Worm (Caenorhabditis elegans) whole organism, young adult: Measurements from ENCODE around the gene plg-1.
A peak's percentile ranks its signal among the peaks of the same experiment; 100 is the strongest.
"Not testable (repeated sequence)": the region's sequence is repeated elsewhere in the genome, so short reads cannot be mapped to it uniquely, and the experiment has no call there.

Experiments
- B0019.2 ChIP-seq: fragments of 200-800 bp; sonication (Bioruptor generic); conservative IDR thresholded peaks from 2 replicates; pipeline ENCODE4 v1.3.6; 2022; ENCODE audit warnings: missing genetic modification reagents, missing genetic modification characterization, missing compliant biosample characterization
- B0261.1 ChIP-seq: sonication (generic microtip); optimal IDR thresholded peaks from 2 replicates; lab custom pipeline; 2016; ENCODE audit warnings: mild to moderate bottlenecking, missing genetic modification characterization, moderate library complexity, missing compliant biosample characterization
- F33H1.4 ChIP-seq: fragments of 200-800 bp; sonication (Bioruptor generic); IDR thresholded peaks from 2 replicates; pipeline ENCODE4 v1.3.6; 2022; ENCODE audit warnings: missing genetic modification reagents, missing genetic modification characterization, missing compliant biosample characterization
- F57C9.4 ChIP-seq: sonication (generic microtip); optimal IDR thresholded peaks from 2 replicates; lab custom pipeline; 2017; ENCODE audit warnings: mild to moderate bottlenecking, missing genetic modification characterization, missing compliant biosample characterization
- K11D2.4 ChIP-seq: fragments of 200-800 bp; sonication (Bioruptor generic); IDR thresholded peaks from 2 replicates; pipeline ENCODE4 v1.3.6; 2022; ENCODE audit warnings: missing genetic modification reagents, missing genetic modification characterization, missing compliant biosample characterization
- Y56A3A.18 ChIP-seq: fragments of 200-800 bp; sonication (Bioruptor generic); IDR thresholded peaks from 2 replicates; pipeline ENCODE4 v1.3.6; 2022; ENCODE audit warnings: missing genetic modification reagents, missing genetic modification characterization, missing compliant biosample characterization
- Y79H2A.3 ChIP-seq: fragments of 200-800 bp; sonication (Bioruptor generic); conservative IDR thresholded peaks from 2 replicates; pipeline ENCODE4 v1.3.6; 2022; ENCODE audit warnings: missing genetic modification reagents, missing genetic modification characterization, missing compliant biosample characterization
- Y95B8A.8 ChIP-seq: fragments of 200-800 bp; sonication (Bioruptor generic); IDR thresholded peaks from 2 replicates; pipeline ENCODE4 v1.3.6; 2022; ENCODE audit warnings: missing genetic modification reagents, missing genetic modification characterization, missing compliant biosample characterization
- akir-1 ChIP-seq: fragments of 200-800 bp; sonication (Bioruptor generic); optimal IDR thresholded peaks from 2 replicates; lab custom pipeline; 2018; ENCODE audit warnings: mild to moderate bottlenecking, missing genetic modification characterization, moderate library complexity, missing compliant biosample characterization
- aptf-3 ChIP-seq: fragments of 200-800 bp; sonication (Bioruptor generic); IDR thresholded peaks from 2 replicates; pipeline ENCODE4 v1.3.6; 2022; ENCODE audit warnings: missing genetic modification characterization, missing compliant biosample characterization
- athp-1 ChIP-seq: sonication (generic microtip); optimal IDR thresholded peaks from 2 replicates; lab custom pipeline; 2017; ENCODE audit warnings: mild to moderate bottlenecking, missing genetic modification characterization, missing compliant biosample characterization
- attf-5 ChIP-seq: fragments of 200-800 bp; sonication (Bioruptor generic); optimal IDR thresholded peaks from 2 replicates; lab custom pipeline; 2018; ENCODE audit warnings: mild to moderate bottlenecking, missing genetic modification characterization, missing compliant biosample characterization
- attf-6 ChIP-seq: fragments of 200-800 bp; sonication (Bioruptor generic); IDR thresholded peaks from 2 replicates; pipeline ENCODE4 v1.3.6; 2022; ENCODE audit warnings: missing genetic modification reagents, missing genetic modification characterization, missing compliant biosample characterization
- cebp-1 ChIP-seq, 2 experiments: fragments of 200-800 bp in 1 of 2; sonication (Bioruptor generic) in 1 of 2; sonication (generic microtip) in 1 of 2; IDR thresholded peaks in 1 of 2; optimal IDR thresholded peaks in 1 of 2; 2 replicates each; pipeline versions ENCODE4 v1.3.6 to Lab custom; 2017 to 2022; ENCODE audit warnings: missing compliant biosample characterization in 2 of 2, missing genetic modification characterization in 2 of 2, mild to moderate bottlenecking in 1 of 2, missing genetic modification reagents in 1 of 2, moderate library complexity in 1 of 2
- cebp-2 ChIP-seq: fragments of 200-800 bp; sonication (Bioruptor generic); IDR thresholded peaks from 2 replicates; pipeline ENCODE4 v1.3.6; 2022; ENCODE audit warnings: missing genetic modification characterization, missing compliant biosample characterization
- ceh-27 ChIP-seq: fragments of 200-800 bp; sonication (Bioruptor generic); optimal IDR thresholded peaks from 2 replicates; lab custom pipeline; 2018; ENCODE audit warnings: mild to moderate bottlenecking, missing genetic modification characterization, moderate library complexity, missing compliant biosample characterization
- ceh-58 ChIP-seq: fragments of 200-800 bp; sonication (Bioruptor generic); IDR thresholded peaks from 2 replicates; pipeline ENCODE4 v1.3.6; 2022; ENCODE audit warnings: missing genetic modification characterization, missing compliant biosample characterization
- ceh-79 ChIP-seq: sonication (generic microtip); optimal IDR thresholded peaks from 2 replicates; lab custom pipeline; 2017; ENCODE audit warnings: mild to moderate bottlenecking, missing genetic modification characterization, missing compliant biosample characterization
- efl-1 ChIP-seq: fragments of 150-350 bp; optimal IDR thresholded peaks from 2 replicates; lab custom pipeline; 2014; ENCODE audit warnings: missing biosample characterization, missing genetic modification reagents, missing genetic modification characterization
- egl-44 ChIP-seq: fragments of 200-800 bp; sonication (Bioruptor generic); IDR thresholded peaks from 2 replicates; pipeline ENCODE4 v1.3.6; 2022; ENCODE audit warnings: missing genetic modification reagents, missing genetic modification characterization, missing compliant biosample characterization
- egrh-3 ChIP-seq: fragments of 200-800 bp; sonication (Bioruptor generic); IDR thresholded peaks from 2 replicates; pipeline ENCODE4 v1.3.6; 2022; ENCODE audit warnings: missing genetic modification reagents, missing genetic modification characterization, missing compliant biosample characterization
- ekl-4 ChIP-seq: fragments of 200-800 bp; sonication (Bioruptor generic); IDR thresholded peaks from 2 replicates; pipeline ENCODE4 v1.3.6; 2022; ENCODE audit warnings: missing genetic modification reagents, missing genetic modification characterization, missing compliant biosample characterization
- hmg-1.2 ChIP-seq: fragments of 200-800 bp; sonication (Bioruptor generic); IDR thresholded peaks from 2 replicates; pipeline ENCODE4 v1.3.6; 2022; ENCODE audit warnings: missing genetic modification reagents, missing genetic modification characterization, missing compliant biosample characterization
- hrde-1 ChIP-seq: sonication (generic microtip); optimal IDR thresholded peaks from 2 replicates; lab custom pipeline; 2016; ENCODE audit warnings: missing genetic modification characterization, mild to moderate bottlenecking, missing compliant biosample characterization, moderate library complexity, missing genotype, missing genetic modification reagents, borderline replicate concordance
- hsf-1 ChIP-seq: fragments of 200-800 bp; sonication (Bioruptor generic); IDR thresholded peaks from 2 replicates; pipeline ENCODE4 v1.3.6; 2022; ENCODE audit warnings: missing genetic modification reagents, missing genetic modification characterization, missing compliant biosample characterization
- lin-35 ChIP-seq, 3 experiments: fragments of 150-350 bp in 2 of 3; sonication (generic microtip) in 1 of 3; optimal IDR thresholded peaks; 2 replicates each; lab custom pipeline; 2014 to 2018; ENCODE audit warnings: missing biosample characterization in 3 of 3, missing genetic modification characterization in 3 of 3, missing genetic modification reagents in 3 of 3
- lin-40 ChIP-seq: sonication (generic microtip); optimal IDR thresholded peaks from 2 replicates; lab custom pipeline; 2016; ENCODE audit warnings: missing genetic modification characterization, mild to moderate bottlenecking, missing compliant biosample characterization, missing genotype, missing genetic modification reagents
- madf-3 ChIP-seq: fragments of 200-800 bp; sonication (Bioruptor generic); IDR thresholded peaks from 2 replicates; pipeline ENCODE4 v1.3.6; 2022; ENCODE audit warnings: missing genetic modification reagents, missing genetic modification characterization, missing compliant biosample characterization
- madf-6 ChIP-seq: fragments of 200-800 bp; sonication (Bioruptor generic); IDR thresholded peaks from 2 replicates; pipeline ENCODE4 v1.3.6; 2022; ENCODE audit warnings: missing genetic modification reagents, missing genetic modification characterization, missing compliant biosample characterization
- madf-8 ChIP-seq: fragments of 200-800 bp; sonication (Bioruptor generic); conservative IDR thresholded peaks from 2 replicates; pipeline ENCODE4 v1.3.6; 2022; ENCODE audit warnings: missing genetic modification reagents, missing genetic modification characterization, missing compliant biosample characterization
- nfya-2 ChIP-seq: fragments of 200-800 bp; sonication (Bioruptor generic); IDR thresholded peaks from 2 replicates; pipeline ENCODE4 v1.3.6; 2022; ENCODE audit warnings: missing genetic modification reagents, missing genetic modification characterization, missing compliant biosample characterization
- nhr-80 ChIP-seq: sonication (generic microtip); optimal IDR thresholded peaks from 2 replicates; lab custom pipeline; 2016; ENCODE audit warnings: missing genetic modification characterization, missing compliant biosample characterization
- pbrm-1 ChIP-seq: fragments of 200-800 bp; sonication (Bioruptor generic); IDR thresholded peaks from 2 replicates; pipeline ENCODE4 v1.3.6; 2022; ENCODE audit warnings: missing genetic modification reagents, missing genetic modification characterization, missing compliant biosample characterization
- pha-4 ChIP-seq: fragments of 150-350 bp; sonication (generic microtip); optimal IDR thresholded peaks from 2 replicates; lab custom pipeline; 2014; ENCODE audit warnings: missing biosample characterization, missing genetic modification reagents, missing genetic modification characterization
- rcor-1 ChIP-seq: fragments of 200-800 bp; sonication (Bioruptor generic); IDR thresholded peaks from 2 replicates; pipeline ENCODE4 v1.3.6; 2022; ENCODE audit warnings: missing genetic modification reagents, missing genetic modification characterization, missing compliant biosample characterization
- repo-1 ChIP-seq: sonication (generic microtip); optimal IDR thresholded peaks from 2 replicates; lab custom pipeline; 2017; ENCODE audit warnings: mild to moderate bottlenecking, missing genetic modification characterization, missing compliant biosample characterization
- snpc-4 ChIP-seq, 5 experiments: fragments of 150-350 bp in 1 of 5; sonication (generic microtip) in 4 of 5; optimal IDR thresholded peaks; 2 replicates each; lab custom pipeline; 2014 to 2018; ENCODE audit warnings: missing genetic modification characterization in 5 of 5, missing biosample characterization in 3 of 5, antibody characterized with exemption in 2 of 5, mild to moderate bottlenecking in 2 of 5, missing compliant biosample characterization in 2 of 5, missing genotype in 2 of 5, moderate library complexity in 2 of 5, missing genetic modification reagents in 1 of 5
- somi-1 ChIP-seq: fragments of 200-800 bp; sonication (Bioruptor generic); optimal IDR thresholded peaks from 2 replicates; lab custom pipeline; 2018; ENCODE audit warnings: mild to moderate bottlenecking, missing genetic modification characterization, missing compliant biosample characterization
- tbx-9 ChIP-seq: sonication (generic microtip); optimal IDR thresholded peaks from 2 replicates; lab custom pipeline; 2016; ENCODE audit warnings: borderline replicate concordance, missing genetic modification characterization, inconsistent platforms, missing compliant biosample characterization
- ztf-26 ChIP-seq: sonication (generic microtip); optimal IDR thresholded peaks from 2 replicates; lab custom pipeline; 2017; ENCODE audit warnings: missing genetic modification characterization, missing compliant biosample characterization

Gene plg-1

DNA sequence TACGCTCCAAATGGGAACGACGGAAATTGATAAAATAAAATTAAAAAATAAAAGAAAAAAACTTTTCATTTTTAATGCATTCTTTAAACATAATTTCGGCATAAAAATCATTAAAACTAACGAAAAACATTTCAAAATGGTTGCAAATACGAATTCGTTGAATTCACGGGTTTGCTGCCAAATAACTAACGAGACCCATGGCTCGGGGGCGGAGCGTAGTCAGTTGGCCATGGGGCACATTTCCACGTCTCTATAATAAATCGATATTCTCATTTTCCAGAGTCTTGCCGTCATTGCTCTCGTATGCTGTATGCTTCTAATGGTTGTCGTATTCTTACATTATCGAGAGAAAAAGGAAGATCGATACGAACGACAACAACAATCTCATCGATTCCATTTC lies 41.4 kb downstream of the plg-1 start, which contains the start of gene ZK637.4:
ZK637.4 (plus strand) TSS at position 301 of the 400 bp plus-strand sequence.
- TF ChIP-seq ceh-58 (GFP tag; lab: Robert Waterston, UW) (no peak), hmg-1.2 (GFP tag; lab: Robert Waterston, UW) (no peak), ceh-27 (no peak), K11D2.4 (GFP tag; lab: Robert Waterston, UW) (no peak), B0019.2 (GFP tag; lab: Robert Waterston, UW) (no peak)

DNA sequence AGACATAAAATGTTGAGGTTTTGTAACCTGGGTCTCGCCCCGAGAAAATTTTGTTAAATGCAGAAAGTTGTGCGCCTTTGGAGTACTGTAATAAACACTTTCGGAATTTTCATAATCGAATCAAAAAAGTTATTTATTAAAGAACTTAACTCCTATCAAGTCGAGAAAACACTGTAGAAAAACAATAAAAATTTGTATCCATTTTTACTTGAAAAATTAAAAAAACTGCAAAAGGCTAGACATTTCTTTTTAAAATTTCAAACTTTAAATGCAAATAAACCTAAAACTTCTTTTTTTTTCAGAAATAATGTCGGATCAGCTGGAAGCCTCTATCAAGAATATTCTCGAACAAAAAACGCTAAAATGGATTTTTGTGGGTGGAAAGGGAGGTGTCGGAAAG lies 42.7 kb downstream of the plg-1 start, which contains the start of gene asna-1:
asna-1 (plus strand) TSS at position 301 of the 400 bp plus-strand sequence.
- no peak for TF ChIP-seq lin-35 (GFP tag; optimal IDR thresholded peaks at IDR 0.05; lab: Kevin White, UChicago)
- no peak for TF ChIP-seq ztf-26 (tag; lab: Kevin White, UChicago)

DNA sequence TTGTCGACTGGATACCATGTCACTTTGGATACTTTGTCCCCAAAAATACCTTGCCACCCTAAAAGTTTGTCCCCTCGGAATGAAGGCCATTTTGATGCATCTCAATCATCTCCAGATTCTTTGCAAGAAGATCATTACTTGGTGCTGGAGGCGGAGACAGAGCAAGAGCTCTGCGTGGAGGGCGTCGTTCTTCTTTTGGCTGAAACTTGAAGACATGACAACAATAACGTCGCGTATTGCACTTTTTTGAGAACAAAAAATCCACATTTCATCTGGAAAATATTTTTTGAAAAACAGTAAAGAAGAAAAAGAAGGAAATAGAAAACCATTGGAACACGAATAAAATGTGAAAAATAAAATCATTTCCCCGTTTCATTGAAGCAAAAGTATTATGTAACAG lies 46.2 kb downstream of the plg-1 start:
- peak; percentile 40 for TF ChIP-seq ceh-79 (tag; lab: Kevin White, UChicago)
- TF ChIP-seq Y79H2A.3 (GFP tag; lab: Robert Waterston, UW) = peak; percentile 96
- peak; percentile 47; the same call in 1 of the 2 replicates for TF ChIP-seq B0019.2 (GFP tag; lab: Robert Waterston, UW)
- TF ChIP-seq Y95B8A.8 = peak; percentile 48; the same call in 1 of the 2 replicates
- 0 out of 2 replicates have a peak, but pooled peaks have one; percentile 54 for TF ChIP-seq aptf-3 (GFP tag; lab: Robert Waterston, UW)
- TF ChIP-seq hrde-1 = peak; percentile 35
- peak; percentile 34; the same call in 1 of the 2 replicates for TF ChIP-seq F33H1.4 (GFP tag; lab: Robert Waterston, UW)
- TF ChIP-seq hsf-1 (GFP tag; lab: Robert Waterston, UW) = 0 out of 2 replicates have a peak, but pooled peaks have one; percentile 48
- TF ChIP-seq cebp-1 (GFP tag; IDR thresholded peaks at IDR 0.05; lab: Robert Waterston, UW) = not testable (repeated sequence)
- TF ChIP-seq cebp-1 (tag; optimal IDR thresholded peaks at IDR 0.05; lab: Kevin White, UChicago) = peak; percentile 15
- 0 out of 2 replicates have a peak, but pooled peaks have one; percentile 23 for TF ChIP-seq attf-6 (GFP tag; lab: Robert Waterston, UW)
- peak; percentile 70 for TF ChIP-seq madf-6 (GFP tag; lab: Robert Waterston, UW)
- peak; percentile 38; the same call in 1 of the 2 replicates for TF ChIP-seq Y56A3A.18

DNA sequence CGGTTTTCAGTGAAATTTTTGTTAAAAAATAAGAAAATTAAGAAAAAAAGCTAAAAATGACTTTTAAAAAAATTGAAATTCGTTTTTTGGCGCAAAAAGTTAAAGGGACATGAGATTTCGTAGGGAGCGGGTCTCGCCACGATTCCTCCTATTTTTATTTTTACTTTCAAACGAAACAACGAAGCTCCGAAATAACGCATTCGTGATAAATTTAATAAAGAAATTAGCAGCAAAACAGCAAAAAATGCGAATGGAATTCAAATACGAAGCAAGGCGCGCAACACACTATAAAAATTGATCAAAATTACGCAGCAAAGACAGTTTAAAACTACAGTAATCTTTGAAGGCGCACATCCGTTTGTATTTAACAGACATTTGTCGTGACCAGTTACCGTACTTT lies 47.7 kb downstream of the plg-1 start:
- TF ChIP-seq nhr-80 (tag; lab: Kevin White, UChicago) (no peak), snpc-4 (GFP tag; optimal IDR thresholded peaks at IDR 0.05; lab: Kevin White, UChicago) (no peak), snpc-4 (tag; optimal IDR thresholded peaks at IDR 0.05; lab: Kevin White, UChicago) (peak in 1 of 4 experiments; percentile 19), repo-1 (tag; lab: Kevin White, UChicago) (no peak), attf-6 (GFP tag; lab: Robert Waterston, UW) (no peak), egl-44 (no peak), madf-6 (GFP tag; lab: Robert Waterston, UW) (peak; percentile 86), cebp-2 (GFP tag; lab: Robert Waterston, UW) (no peak), efl-1 (peak; percentile 83), somi-1 (GFP tag; lab: Kevin White, UChicago) (no peak), ekl-4 (GFP tag; lab: Robert Waterston, UW) (no peak), cebp-1 (GFP tag; IDR thresholded peaks at IDR 0.05; lab: Robert Waterston, UW) (no peak), cebp-1 (tag; optimal IDR thresholded peaks at IDR 0.05; lab: Kevin White, UChicago) (no peak), B0261.1 (tag; lab: Kevin White, UChicago) (no peak), athp-1 (tag; lab: Kevin White, UChicago) (peak; percentile 33), pbrm-1 (GFP tag; lab: Robert Waterston, UW) (no peak), akir-1 (GFP tag; lab: Kevin White, UChicago) (no peak), Y95B8A.8 (0 out of 2 replicates have a peak, but pooled peaks have one; percentile 5), aptf-3 (GFP tag; lab: Robert Waterston, UW) (no peak), madf-8 (GFP tag; lab: Robert Waterston, UW) (peak; percentile 76), nfya-2 (GFP tag; lab: Robert Waterston, UW) (no peak), attf-5 (GFP tag; lab: Kevin White, UChicago) (peak; percentile 31), rcor-1 (GFP tag; lab: Robert Waterston, UW) (no peak), hsf-1 (GFP tag; lab: Robert Waterston, UW) (no peak), tbx-9 (tag; lab: Kevin White, UChicago) (no peak), madf-3 (GFP tag; lab: Robert Waterston, UW) (no peak), F57C9.4 (tag; lab: Kevin White, UChicago) (no peak), egrh-3 (GFP tag; lab: Robert Waterston, UW) (no peak), Y56A3A.18 (no peak), pha-4 (tag; lab: Kevin White, UChicago) (no peak), lin-40 (tag; lab: Kevin White, UChicago) (no peak)
